Worm (Caenorhabditis elegans): ENCODE results near the gene str-260.
A peak's percentile ranks its signal among the peaks of the same experiment; 100 is the strongest.

Gene str-260

ce11 chrV:3517889-3518288 lies 9.1 kb upstream of the str-260 start, which contains the start of gene str-227:
TSS of gene str-227 (plus strand) at chrV:3518189.
- TF ChIP-seq madf-8 (GFP tag; conservative IDR thresholded peaks at IDR 0.05) (no peak), cebp-1 (GFP tag; IDR thresholded peaks at IDR 0.05) (no peak), cebp-1 (tag; optimal IDR thresholded peaks at IDR 0.05) (no peak), snpc-1.1 (tag; optimal IDR thresholded peaks at IDR 0.05; ENCODE audit: insufficient read depth) (no peak), him-1 (tag; optimal IDR thresholded peaks at IDR 0.05) (no peak), F55B11.4 (tag; optimal IDR thresholded peaks at IDR 0.05; ENCODE audit: borderline replicate concordance, insufficient read depth) (no peak), nhr-80 (tag; optimal IDR thresholded peaks at IDR 0.05) (no peak), ztf-6 (GFP tag; IDR thresholded peaks at IDR 0.05) (no peak), K11D2.4 (GFP tag; IDR thresholded peaks at IDR 0.05) (no peak), K12H6.12 (tag; optimal IDR thresholded peaks at IDR 0.05) (no peak), ztf-3 (GFP tag; optimal IDR thresholded peaks at IDR 0.05) (no peak), let-607 (tag; optimal IDR thresholded peaks at IDR 0.05) (no peak), mxl-1 (tag; optimal IDR thresholded peaks at IDR 0.05) (no peak), ceh-100 (GFP tag; IDR thresholded peaks at IDR 0.05) (no peak), Y67H2A.10 (GFP tag; conservative IDR thresholded peaks at IDR 0.05) (no peak)

DNA sequence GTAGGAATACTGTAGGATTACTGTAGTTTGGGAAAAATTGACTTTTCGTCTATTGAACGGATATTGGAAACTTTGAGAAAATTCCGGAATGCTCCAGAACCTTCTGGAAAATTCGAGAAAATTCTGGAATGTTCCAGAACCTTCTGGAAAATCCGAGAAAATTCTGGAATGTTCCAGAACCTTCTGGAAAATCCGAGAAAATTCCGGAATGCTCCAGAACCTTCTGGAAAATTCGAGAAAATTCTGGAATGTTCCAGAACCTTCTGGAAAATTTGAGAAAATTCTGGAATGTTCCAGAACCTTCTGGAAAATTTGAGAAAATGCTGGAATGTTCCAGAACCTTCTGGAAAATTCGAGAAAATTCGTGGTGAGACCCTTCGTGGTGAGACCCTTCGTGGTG lies 6.6 kb upstream of the str-260 start:
- peak; percentile 43; the same call in 1 of the 2 replicates for TF ChIP-seq nfyb-1 (GFP tag; IDR thresholded peaks at IDR 0.05)
- TF ChIP-seq Y53F4B.3 (GFP tag; IDR thresholded peaks at IDR 0.05), result peak; percentile 18; the same call in 1 of the 2 replicates
- peak; percentile 41; the same call in 1 of the 2 replicates for TF ChIP-seq madf-6 (GFP tag; IDR thresholded peaks at IDR 0.05)
- TF ChIP-seq dox-1 (GFP tag; IDR thresholded peaks at IDR 0.05), result peak; percentile 75
- TF ChIP-seq hsf-1 (GFP tag; IDR thresholded peaks at IDR 0.05), result peak; percentile 97

- TF ChIP-seq cebp-1 (GFP tag; IDR thresholded peaks at IDR 0.05), result peak; percentile 25; the same call in 1 of the 2 replicates
- no peak for TF ChIP-seq cebp-1 (tag; optimal IDR thresholded peaks at IDR 0.05)
- no peak for TF ChIP-seq Y53G8AR.9 (GFP tag; conservative IDR thresholded peaks at IDR 0.05)
Measured at ce11 chrV:3523262-3523661, 3.7 kb upstream of the str-260 start, which contains the start of gene irg-1. TSS of gene irg-1 (plus strand) at chrV:3523587.

- TF ChIP-seq egrh-3 (GFP tag; IDR thresholded peaks at IDR 0.05) (no peak), ets-4 (GFP tag; optimal IDR thresholded peaks at IDR 0.05) (no peak), Y53F4B.3 (GFP tag; IDR thresholded peaks at IDR 0.05) (no peak), ceh-79 (tag; optimal IDR thresholded peaks at IDR 0.05) (no peak), lir-1 (GFP tag; conservative IDR thresholded peaks at IDR 0.05) (no peak), lag-1 (GFP tag; IDR thresholded peaks at IDR 0.05) (no peak)
Measured at ce11 chrV:3524970-3525369, 2.0 kb upstream of the str-260 start, which contains the start of gene T24A6.7. TSS of gene T24A6.7 (plus strand) at chrV:3525270.

- TF ChIP-seq egrh-3 (GFP tag; IDR thresholded peaks at IDR 0.05) (no peak), F10E7.11 (tag; optimal IDR thresholded peaks at IDR 0.05) (no peak), tbp1 (GFP tag; optimal IDR thresholded peaks at IDR 0.05) (no peak), K12H6.12 (tag; optimal IDR thresholded peaks at IDR 0.05) (no peak)
Measured at ce11 chrV:3530403-3530802, 3.4 kb downstream of the str-260 start, which contains the start of gene srbc-66. TSS of gene srbc-66 (plus strand) at chrV:3530703.

ce11 chrV:3535260-3535659 lies 8.3 kb downstream of the str-260 start, which contains the start of gene nhr-221:
TSS of gene nhr-221 (minus strand) at chrV:3535360.
- no peak for TF ChIP-seq snpc-1.1 (tag; optimal IDR thresholded peaks at IDR 0.05; ENCODE audit: insufficient read depth)
- TF ChIP-seq snpc-4 (GFP tag; optimal IDR thresholded peaks at IDR 0.05), result no peak
- TF ChIP-seq snpc-4 (tag; optimal IDR thresholded peaks at IDR 0.05), result no peak
- no peak for TF ChIP-seq somi-1 (GFP tag; optimal IDR thresholded peaks at IDR 0.05)
- no peak for TF ChIP-seq egrh-3 (GFP tag; IDR thresholded peaks at IDR 0.05)
- no peak for TF ChIP-seq hlh-12 (tag; optimal IDR thresholded peaks at IDR 0.05)
